Fruit fly (Drosophila melanogaster) whole organism, pupa: ENCODE data around the gene CAH7.

Experiments
- CG12605 ChIP-seq: fragments of 200-800 bp; sonication (Bioruptor generic); IDR thresholded peaks from 2 replicates; pipeline ENCODE4 v1.3.6; 2022; ENCODE audit warnings: missing biosample characterization, missing genetic modification characterization
- CG13204 ChIP-seq: fragments of 200-800 bp; sonication (Bioruptor generic); optimal IDR thresholded peaks from 2 replicates; lab custom pipeline; 2018; ENCODE audit warnings: missing biosample characterization, mild to moderate bottlenecking, missing genetic modification characterization, moderate library complexity
- CG14655 ChIP-seq: fragments of 200-800 bp; sonication (Bioruptor generic); optimal IDR thresholded peaks from 3 replicates; lab custom pipeline; 2017; ENCODE audit warnings: mild to moderate bottlenecking, missing biosample characterization, missing genetic modification reagents, missing genetic modification characterization
- Ets98B ChIP-seq: fragments of 200-800 bp; sonication (Bioruptor generic); IDR thresholded peaks from 2 replicates; pipeline ENCODE4 v1.3.6; 2022; ENCODE audit warnings: missing biosample characterization, missing genetic modification characterization
- Pif1B ChIP-seq: fragments of 200-800 bp; sonication (Bioruptor generic); optimal IDR thresholded peaks from 3 replicates; lab custom pipeline; 2016; ENCODE audit warnings: missing biosample characterization, missing genetic modification characterization
- gl ChIP-seq: fragments of 200-800 bp; sonication (Bioruptor generic); optimal IDR thresholded peaks from 2 replicates; lab custom pipeline; 2018; ENCODE audit warnings: missing biosample characterization, mild to moderate bottlenecking, missing genetic modification characterization

dm6 chr3R:10135011-10135410 lies 23.0 kb downstream of the CAH7 start:
- no peak for TF ChIP-seq CG13204 (GFP tag; lab: Kevin White, UChicago)
- no peak for TF ChIP-seq Ets98B (GFP tag; lab: Robert Waterston, UW)
- TF ChIP-seq CG12605 (GFP tag; lab: Robert Waterston, UW) = no peak
- TF ChIP-seq CG14655 (GFP tag; lab: Kevin White, UChicago) = no peak
- TF ChIP-seq Pif1B = no peak
- TF ChIP-seq gl (tag; lab: Kevin White, UChicago) = no peak
